Worm (Caenorhabditis elegans) whole organism, L2 larva: ENCODE measurements around the gene C33B4.5.

Experiments used
- F13H6.1 ChIP-seq: sonication (generic microtip); optimal IDR thresholded peaks from 2 replicates; lab custom pipeline; 2016; ENCODE audit warnings: missing genetic modification characterization, missing compliant biosample characterization
- lin-39 ChIP-seq: fragments of 150-350 bp; optimal IDR thresholded peaks from 2 replicates; lab custom pipeline; 2014; ENCODE audit warnings: missing biosample characterization, missing genetic modification reagents, missing genetic modification characterization
- ztf-4 ChIP-seq: fragments of 150-350 bp; optimal IDR thresholded peaks from 2 replicates; lab custom pipeline; 2014; ENCODE audit warnings: missing biosample characterization, missing genetic modification characterization

DNA sequence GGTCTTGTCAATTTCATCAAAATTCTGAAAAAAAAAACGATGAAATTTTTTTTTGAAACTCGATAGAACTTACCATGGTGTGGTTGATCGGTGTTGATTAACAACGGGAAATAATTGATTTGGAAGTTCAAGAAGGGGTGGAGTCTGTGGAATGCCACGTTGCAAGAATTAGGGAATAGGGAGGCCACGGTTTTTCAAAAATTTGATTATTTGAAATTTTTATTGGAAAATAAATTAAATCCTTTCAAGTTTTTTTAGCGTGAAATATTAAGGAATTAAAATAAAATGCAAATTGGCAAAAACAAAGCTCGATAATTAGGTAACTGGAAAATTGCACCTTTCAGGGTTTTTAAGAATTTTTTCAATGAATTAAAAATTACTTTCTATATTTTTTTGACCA, 43.6 kb upstream of the C33B4.5 start, which contains the start of gene rmd-3:
- no peak for TF ChIP-seq lin-39 (tag; lab: Kevin White, UChicago)
- TF ChIP-seq ztf-4 (tag; lab: Kevin White, UChicago), result no peak
- TF ChIP-seq F13H6.1 (tag; lab: Kevin White, UChicago), result no peak
